Fruit fly (Drosophila melanogaster): ENCODE data around the gene CG34288.

Gene CG34288

DNA sequence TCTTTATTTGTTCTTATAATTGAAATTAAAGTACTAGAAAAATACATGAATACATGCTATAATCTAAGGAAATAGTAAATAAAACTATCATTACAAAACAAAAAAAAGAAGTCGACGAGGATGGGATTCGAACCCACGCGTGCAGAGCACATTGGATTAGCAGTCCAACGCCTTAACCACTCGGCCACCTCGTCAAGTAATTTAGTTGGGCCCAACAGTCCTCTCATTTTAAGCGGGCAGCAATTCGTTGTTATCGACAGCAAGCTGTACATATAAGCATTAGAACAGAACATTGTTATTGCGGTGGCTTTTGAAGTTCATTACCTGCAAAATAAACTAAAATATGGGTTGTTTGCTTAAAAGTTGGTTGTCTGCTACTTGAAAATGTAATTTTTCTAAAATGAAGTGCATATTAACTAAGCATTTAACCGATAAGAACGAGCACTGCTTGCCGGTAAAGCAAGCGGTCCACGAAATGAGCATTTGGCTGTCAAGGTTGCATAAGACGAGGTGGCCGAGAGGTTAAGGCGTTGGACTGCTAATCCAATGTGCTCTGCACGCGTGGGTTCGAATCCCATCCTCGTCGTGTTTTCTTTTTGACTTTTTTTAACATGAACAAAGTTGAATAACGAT lies 49.9 kb downstream of the CG34288 start:
- TF ChIP-seq pad (GFP tag; optimal IDR thresholded peaks at IDR 0.05) = no peak
- peak; percentile 15 for TF ChIP-seq bab1 (GFP tag; optimal IDR thresholded peaks at IDR 0.05)
- no peak for TF ChIP-seq Hr96 (GFP tag; optimal IDR thresholded peaks at IDR 0.05)
- no peak for TF ChIP-seq CG7045 (GFP tag; optimal IDR thresholded peaks at IDR 0.05)

All from whole organism, adult.